Worm (Caenorhabditis elegans): ENCODE results near the gene pgap-2.

- TF ChIP-seq fkh-2 (tag; optimal IDR thresholded peaks at IDR 0.05) (no peak), aly-2 (tag; optimal IDR thresholded peaks at IDR 0.05) (no peak), eor-1 (tag; optimal IDR thresholded peaks at IDR 0.05) (no peak), ztf-4 (tag; optimal IDR thresholded peaks at IDR 0.05) (no peak), zag-1 (tag; optimal IDR thresholded peaks at IDR 0.05) (no peak), jun-1 (tag; optimal IDR thresholded peaks at IDR 0.05) (no peak), egl-27 (tag; optimal IDR thresholded peaks at IDR 0.05) (no peak)
Measured at ce11 chrIII:4668073-4668472, 37.2 kb upstream of the pgap-2 start.
